Fruit fly (Drosophila melanogaster) whole organism, embryonic: ENCODE measurements around the gene TfIIA-S.

Experiments
- Atf3 ChIP-seq: fragments of 200-800 bp; sonication (Bioruptor generic); optimal IDR thresholded peaks from 3 replicates; lab custom pipeline; 2016; ENCODE audit warnings: missing biosample characterization, missing genetic modification characterization
- CG10366 ChIP-seq: fragments of 200-800 bp; sonication (Bioruptor generic); IDR thresholded peaks from 2 replicates; pipeline ENCODE4 v1.3.6; 2022; ENCODE audit warnings: missing biosample characterization, missing genetic modification characterization
- CG12219 ChIP-seq: fragments of 200-800 bp; sonication (Bioruptor generic); optimal IDR thresholded peaks from 3 replicates; lab custom pipeline; 2018; ENCODE audit warnings: missing biosample characterization, mild to moderate bottlenecking, missing genetic modification characterization
- CG1647 ChIP-seq: fragments of 200-800 bp; sonication (Bioruptor generic); optimal IDR thresholded peaks from 3 replicates; lab custom pipeline; 2016; ENCODE audit warnings: missing biosample characterization, missing genetic modification characterization
- CG16813 ChIP-seq: fragments of 200-800 bp; sonication (Bioruptor generic); IDR thresholded peaks from 3 replicates; pipeline ENCODE4 v1.3.6; 2022; ENCODE audit warnings: missing biosample characterization, missing genetic modification characterization; ENCODE audit not compliant: partially characterized antibody
- CG18011 ChIP-seq: fragments of 200-800 bp; sonication (Bioruptor generic); optimal IDR thresholded peaks from 2 replicates; lab custom pipeline; 2017; ENCODE audit warnings: missing biosample characterization, missing genetic modification characterization, mild to moderate bottlenecking, moderate library complexity, missing genotype
- CG18599 ChIP-seq: fragments of 200-800 bp; sonication (Bioruptor generic); optimal IDR thresholded peaks from 3 replicates; lab custom pipeline; 2017; ENCODE audit warnings: missing biosample characterization, missing genetic modification characterization, mild to moderate bottlenecking, moderate library complexity, missing genetic modification reagents
- CG3065 ChIP-seq: fragments of 200-800 bp; sonication (Bioruptor generic); optimal IDR thresholded peaks from 2 replicates; lab custom pipeline; 2016; ENCODE audit warnings: missing biosample characterization, missing genetic modification characterization
- CG32532 ChIP-seq: fragments of 200-800 bp; sonication (Bioruptor generic); IDR thresholded peaks from 2 replicates; pipeline ENCODE4 v1.3.6; 2022; ENCODE audit warnings: missing biosample characterization, missing genetic modification characterization
- CG34422 ChIP-seq: fragments of 200-800 bp; sonication (Bioruptor generic); IDR thresholded peaks from 3 replicates; pipeline ENCODE4 v1.3.6; 2022; ENCODE audit warnings: missing biosample characterization, missing genetic modification characterization
- CG4404 ChIP-seq: fragments of 200-800 bp; sonication (Bioruptor generic); IDR thresholded peaks from 2 replicates; pipeline ENCODE4 v1.3.6; 2022; ENCODE audit warnings: missing biosample characterization, missing genetic modification characterization
- CG6683 ChIP-seq: fragments of 200-800 bp; sonication (Bioruptor generic); optimal IDR thresholded peaks from 2 replicates; lab custom pipeline; 2017; ENCODE audit warnings: missing biosample characterization, mild to moderate bottlenecking, missing genetic modification characterization, missing genetic modification reagents
- CG8388 ChIP-seq: fragments of 200-800 bp; sonication (Bioruptor generic); optimal IDR thresholded peaks from 2 replicates; lab custom pipeline; 2019; ENCODE audit warnings: missing biosample characterization, mild to moderate bottlenecking, missing genetic modification characterization, moderate library complexity
- CG8924 ChIP-seq: fragments of 200-800 bp; optimal IDR thresholded peaks from 3 replicates; lab custom pipeline; 2019; ENCODE audit warnings: missing biosample characterization, mild to moderate bottlenecking, missing genetic modification characterization, moderate library complexity
- CG8944 ChIP-seq: fragments of 200-800 bp; sonication (Bioruptor generic); optimal IDR thresholded peaks from 3 replicates; lab custom pipeline; 2016; ENCODE audit warnings: missing biosample characterization, missing genetic modification characterization
- CG9817 ChIP-seq: fragments of 200-800 bp; sonication (Bioruptor generic); optimal IDR thresholded peaks from 2 replicates; lab custom pipeline; 2018; ENCODE audit warnings: missing biosample characterization, mild to moderate bottlenecking, missing genetic modification characterization, moderate library complexity
- CG9932 ChIP-seq: fragments of 200-800 bp; sonication (Bioruptor generic); IDR thresholded peaks from 2 replicates; pipeline ENCODE4 v1.3.6; 2022; ENCODE audit warnings: missing biosample characterization, missing genetic modification characterization
- Doc2 ChIP-seq: fragments of 200-800 bp; sonication (Bioruptor generic); IDR thresholded peaks from 2 replicates; pipeline ENCODE4 v1.3.6; 2022; ENCODE audit warnings: missing biosample characterization, missing genetic modification characterization
- Dref ChIP-seq: fragments of 200-800 bp; sonication (Bioruptor generic); IDR thresholded peaks from 2 replicates; pipeline ENCODE4 v1.3.6; 2022; ENCODE audit warnings: missing biosample characterization, missing genetic modification characterization
- Ets97D ChIP-seq: fragments of 200-800 bp; sonication (Bioruptor generic); optimal IDR thresholded peaks from 3 replicates; lab custom pipeline; 2016; ENCODE audit warnings: missing biosample characterization, missing genetic modification characterization
- Gsc ChIP-seq: fragments of 200-800 bp; sonication (Bioruptor generic); IDR thresholded peaks from 2 replicates; pipeline ENCODE4 v1.3.6; 2022; ENCODE audit warnings: missing biosample characterization, missing genetic modification characterization
- Gug ChIP-seq: fragments of 200-800 bp; sonication (Bioruptor generic); IDR thresholded peaks from 4 replicates; pipeline ENCODE4 v1.3.6; 2022; ENCODE audit warnings: missing biosample characterization, missing genetic modification characterization
- Hey ChIP-seq: fragments of 200-800 bp; sonication (Bioruptor generic); optimal IDR thresholded peaks from 3 replicates; lab custom pipeline; 2018; ENCODE audit warnings: missing biosample characterization, mild to moderate bottlenecking, missing genetic modification characterization
- NFAT ChIP-seq: fragments of 200-800 bp; sonication (Bioruptor generic); IDR thresholded peaks from 2 replicates; pipeline ENCODE4 v1.3.6; 2022; ENCODE audit warnings: missing biosample characterization, missing genetic modification characterization
- Ptx1 ChIP-seq: fragments of 200-800 bp; sonication (Bioruptor generic); IDR thresholded peaks from 2 replicates; pipeline ENCODE4 v1.3.6; 2022; ENCODE audit warnings: missing biosample characterization, missing genetic modification characterization
- Rfx ChIP-seq: fragments of 200-800 bp; sonication (Bioruptor generic); IDR thresholded peaks from 2 replicates; pipeline ENCODE4 v1.3.6; 2022; ENCODE audit warnings: missing biosample characterization, missing genetic modification characterization
- Sox102F ChIP-seq: fragments of 200-800 bp; sonication (Bioruptor generic); optimal IDR thresholded peaks from 2 replicates; lab custom pipeline; 2018; ENCODE audit warnings: missing biosample characterization, mild to moderate bottlenecking, missing genetic modification characterization, moderate library complexity
- ap ChIP-seq: fragments of 200-800 bp; sonication (Bioruptor generic); IDR thresholded peaks from 2 replicates; pipeline ENCODE4 v1.3.6; 2022; ENCODE audit warnings: missing biosample characterization, missing genetic modification characterization
- az2 ChIP-seq: fragments of 200-800 bp; sonication (Bioruptor generic); optimal IDR thresholded peaks from 3 replicates; lab custom pipeline; 2016; ENCODE audit warnings: missing biosample characterization, missing genetic modification characterization
- bsh ChIP-seq, 2 experiments: fragments of 200-800 bp; sonication (Bioruptor generic); optimal IDR thresholded peaks; 2 replicates each; lab custom pipeline; 2017 to 2018; ENCODE audit warnings: mild to moderate bottlenecking in 2 of 2, missing biosample characterization in 2 of 2, missing genetic modification characterization in 2 of 2, moderate library complexity in 1 of 2
- chm ChIP-seq: fragments of 200-800 bp; sonication (Bioruptor generic); IDR thresholded peaks from 2 replicates; pipeline ENCODE4 v1.3.6; 2022; ENCODE audit warnings: missing biosample characterization, missing genetic modification characterization
- da ChIP-seq: fragments of 200-800 bp; sonication (Bioruptor generic); optimal IDR thresholded peaks from 2 replicates; lab custom pipeline; 2016; ENCODE audit warnings: missing biosample characterization, missing genetic modification characterization
- dpn ChIP-seq, 2 experiments: fragments of 200-800 bp; sonication (Bioruptor generic); optimal IDR thresholded peaks; 3 replicates each; lab custom pipeline; 2016; ENCODE audit warnings: missing biosample characterization in 2 of 2, missing genetic modification characterization in 2 of 2
- gce ChIP-seq: fragments of 200-800 bp; sonication (Bioruptor generic); IDR thresholded peaks from 3 replicates; pipeline ENCODE4 v1.3.6; 2022; ENCODE audit warnings: missing biosample characterization, missing genetic modification characterization
- gcm ChIP-seq: fragments of 200-800 bp; sonication (Bioruptor generic); optimal IDR thresholded peaks from 2 replicates; lab custom pipeline; 2019; ENCODE audit warnings: missing biosample characterization, mild to moderate bottlenecking, missing genetic modification characterization, moderate library complexity
- gsb ChIP-seq: fragments of 200-800 bp; sonication (Bioruptor generic); IDR thresholded peaks from 2 replicates; pipeline ENCODE4 v1.3.6; 2022; ENCODE audit warnings: missing biosample characterization, missing genetic modification characterization
- lola ChIP-seq, 3 experiments: fragments of >200 bp in 2 of 3; fragments of 200-800 bp in 1 of 3; sonication (Bioruptor generic) in 1 of 3; optimal IDR thresholded peaks; 2 replicates each; lab custom pipeline; 2017 to 2019; ENCODE audit warnings: missing biosample characterization in 3 of 3, missing genetic modification characterization in 3 of 3, mild to moderate bottlenecking in 1 of 3, moderate library complexity in 1 of 3
- lov ChIP-seq, 2 experiments: fragments of 200-800 bp in 1 of 2; fragments of >200 bp in 1 of 2; sonication (Bioruptor generic) in 1 of 2; IDR thresholded peaks in 1 of 2; optimal IDR thresholded peaks in 1 of 2; 2 replicates in 1 of 2; 3 replicates in 1 of 2; pipeline versions ENCODE4 v1.3.6 to Lab custom; 2017 to 2022; ENCODE audit warnings: missing biosample characterization in 1 of 2, missing genetic modification characterization in 1 of 2
- mirr ChIP-seq: fragments of 200-800 bp; sonication (Bioruptor generic); optimal IDR thresholded peaks from 3 replicates; lab custom pipeline; 2018; ENCODE audit warnings: missing biosample characterization, mild to moderate bottlenecking, missing genetic modification characterization
- nerfin-2 ChIP-seq: fragments of 200-800 bp; sonication (Bioruptor generic); IDR thresholded peaks from 2 replicates; pipeline ENCODE4 v1.3.6; 2022; ENCODE audit warnings: missing biosample characterization, missing genetic modification characterization; ENCODE audit not compliant: partially characterized antibody
- pan ChIP-seq, 4 experiments: fragments of >200 bp in 3 of 4; fragments of 200-800 bp in 1 of 4; sonication (Bioruptor generic) in 1 of 4; optimal IDR thresholded peaks in 3 of 4; IDR thresholded peaks in 1 of 4; 2 replicates each; pipeline versions ENCODE4 v1.3.6 to Lab custom; 2017 to 2022; ENCODE audit warnings: missing biosample characterization in 2 of 4, missing genetic modification characterization in 2 of 4, mixed read lengths in 1 of 4
- pzg ChIP-seq: fragments of 200-800 bp; sonication (Bioruptor generic); optimal IDR thresholded peaks from 3 replicates; lab custom pipeline; 2018; ENCODE audit warnings: missing biosample characterization, mild to moderate bottlenecking, missing genetic modification characterization, moderate library complexity
- sens ChIP-seq: fragments of 200-800 bp; sonication (Bioruptor generic); peaks from one replicate; lab custom pipeline; 2016; ENCODE audit warnings: missing biosample characterization, missing genetic modification characterization
- shn ChIP-seq: fragments of 200-800 bp; sonication (Bioruptor generic); optimal IDR thresholded peaks from 3 replicates; lab custom pipeline; 2016; ENCODE audit warnings: missing biosample characterization, missing genetic modification characterization
- slbo ChIP-seq: fragments of 200-800 bp; sonication (Bioruptor generic); IDR thresholded peaks from 2 replicates; pipeline ENCODE4 v1.3.6; 2022; ENCODE audit warnings: missing biosample characterization, missing genetic modification characterization
- slp2 ChIP-seq: fragments of 200-800 bp; sonication (Bioruptor generic); optimal IDR thresholded peaks from 2 replicates; lab custom pipeline; 2016; ENCODE audit warnings: missing biosample characterization, missing genetic modification characterization
- ssp ChIP-seq: fragments of 200-800 bp; sonication (Bioruptor generic); IDR thresholded peaks from 2 replicates; pipeline ENCODE4 v1.3.6; 2022; ENCODE audit warnings: missing biosample characterization, missing genetic modification characterization
- zen2 ChIP-seq: fragments of 200-800 bp; sonication (Bioruptor generic); IDR thresholded peaks from 3 replicates; pipeline ENCODE4 v1.3.6; 2022; ENCODE audit warnings: missing biosample characterization, missing genetic modification characterization; ENCODE audit not compliant: partially characterized antibody
- zf30C ChIP-seq: fragments of 200-800 bp; sonication (Bioruptor generic); optimal IDR thresholded peaks from 3 replicates; lab custom pipeline; 2018; ENCODE audit warnings: missing biosample characterization, mild to moderate bottlenecking, missing genetic modification characterization
- zfh1 ChIP-seq: fragments of 200-800 bp; sonication (Bioruptor generic); IDR thresholded peaks from 3 replicates; pipeline ENCODE4 v1.3.6; 2022; ENCODE audit warnings: missing biosample characterization, missing genetic modification characterization

TfIIA-S gene

dm6 chr3R:23927429-23927828 lies 36.6 kb upstream of the TfIIA-S start, which contains the start of gene CG13601 (continued):
- TF ChIP-seq az2 (GFP tag; lab: Kevin White, UChicago) (peak; percentile 34), CG1647 (peak; percentile 21), slbo (GFP tag; lab: Robert Waterston, UW) (peak; percentile 77), lola (GFP tag; optimal IDR thresholded peaks at IDR 0.05; lab: Kevin White, UChicago) (peak in 1 of 3 experiments; percentile 6), dpn (GFP tag; optimal IDR thresholded peaks at IDR 0.05; lab: Kevin White, UChicago) (peak in 1 of 2 experiments; percentile 35), CG4404 (GFP tag; lab: Robert Waterston, UW) (no peak), gce (GFP tag; lab: Robert Waterston, UW) (no peak), CG8388 (no peak), bsh (GFP tag; optimal IDR thresholded peaks at IDR 0.05; lab: Kevin White, UChicago) (peak in 1 of 2 experiments; percentile 18), Hey (peak; percentile 24), CG9932 (GFP tag; lab: Robert Waterston, UW) (peak; percentile 73), zen2 (GFP tag; lab: Robert Waterston, UW) (peak; percentile 51; the same call in 1 of the 3 replicates), slp2 (GFP tag; lab: Kevin White, UChicago) (no peak), sens (GFP tag; lab: Kevin White, UChicago) (peak; percentile 55), CG9817 (tag; lab: Kevin White, UChicago) (peak; percentile 12), CG3065 (GFP tag; lab: Kevin White, UChicago) (no peak), pzg (GFP tag; lab: Kevin White, UChicago) (peak; percentile 50), gcm (peak; percentile 4), CG12219 (GFP tag; lab: Kevin White, UChicago) (no peak), gsb (no peak), ssp (no peak), Gsc (GFP tag; lab: Robert Waterston, UW) (no peak), da (no peak), Sox102F (GFP tag; lab: Kevin White, UChicago) (no peak), zf30C (GFP tag; lab: Kevin White, UChicago) (no peak), CG8924 (tag; lab: Kevin White, UChicago) (peak; percentile 53), ap (GFP tag; lab: Robert Waterston, UW) (no peak), Rfx (GFP tag; lab: Robert Waterston, UW) (peak; percentile 75), Atf3 (GFP tag; lab: Kevin White, UChicago) (no peak), zfh1 (no peak), pan (optimal IDR thresholded peaks at IDR 0.05; lab: Kevin White, UChicago) (no peak), pan (GFP tag; optimal IDR thresholded peaks at IDR 0.05 in 1 of 2, IDR thresholded peaks at IDR 0.05 in 1 of 2) (peak in 1 of 2 experiments; percentile 35), lov (optimal IDR thresholded peaks at IDR 0.05; lab: Kevin White, UChicago) (no peak), lov (GFP tag; IDR thresholded peaks at IDR 0.05; lab: Robert Waterston, UW) (no peak), Ets97D (GFP tag; lab: Kevin White, UChicago) (peak; percentile 24), Gug (peak; percentile 56; the same call in 1 of the 4 replicates), CG16813 (peak; percentile 79), CG32532 (peak; percentile 41), mirr (GFP tag; lab: Kevin White, UChicago) (no peak), CG34422 (peak; percentile 49; the same call in 1 of the 3 replicates), chm (no peak), CG18011 (GFP tag; lab: Kevin White, UChicago) (no peak), CG10366 (GFP tag; lab: Robert Waterston, UW) (peak; percentile 20; the same call in 1 of the 2 replicates), nerfin-2 (peak; percentile 40; the same call in 1 of the 2 replicates), CG18599 (GFP tag; lab: Kevin White, UChicago) (no peak), CG6683 (GFP tag; lab: Kevin White, UChicago) (no peak), Dref (GFP tag; lab: Robert Waterston, UW) (peak; percentile 41; the same call in 1 of the 2 replicates), CG8944 (no peak), Doc2 (GFP tag; lab: Robert Waterston, UW) (no peak), NFAT (GFP tag; lab: Robert Waterston, UW) (peak; percentile 56; the same call in 1 of the 2 replicates), shn (GFP tag; lab: Kevin White, UChicago) (no peak), Ptx1 (0 out of 2 replicates have a peak, but pooled peaks have one; percentile 37)
